Worm (Caenorhabditis elegans) whole organism, L1 larva: Measurements from ENCODE around the gene mfsd-12.

Source experiments
- aly-2 ChIP-seq: fragments of 150-350 bp; optimal IDR thresholded peaks from 2 replicates; lab custom pipeline; 2014; ENCODE audit warnings: missing biosample characterization, missing genetic modification characterization
- ama-1 ChIP-seq: fragments of 150-350 bp; optimal IDR thresholded peaks from 2 replicates; lab custom pipeline; 2014
- dpl-1 ChIP-seq, 3 experiments: fragments of 150-350 bp in 2 of 3; sonication (generic microtip) in 1 of 3; optimal IDR thresholded peaks; 2 replicates each; lab custom pipeline; 2014 to 2017; ENCODE audit warnings: missing biosample characterization in 3 of 3, missing genetic modification characterization in 3 of 3, missing genetic modification reagents in 3 of 3
- elt-3 ChIP-seq, 6 experiments: fragments of 150-350 bp in 1 of 6; sonication (generic microtip); optimal IDR thresholded peaks; 2 replicates each; lab custom pipeline; 2017 to 2018; ENCODE audit warnings: missing biosample characterization in 6 of 6, missing genetic modification characterization in 6 of 6, inconsistent platforms in 1 of 6
- isw-1 ChIP-seq: fragments of 200-800 bp; sonication (Bioruptor generic); IDR thresholded peaks from 2 replicates; pipeline ENCODE4 v1.3.6; 2022; ENCODE audit warnings: missing genetic modification characterization, missing compliant biosample characterization
- mab-9 ChIP-seq: fragments of 200-800 bp; sonication (Bioruptor generic); IDR thresholded peaks from 2 replicates; pipeline ENCODE4 v1.3.6; 2022; ENCODE audit warnings: missing genetic modification reagents, missing genetic modification characterization, missing compliant biosample characterization
- nhr-28 ChIP-seq: fragments of 150-350 bp; optimal IDR thresholded peaks from 2 replicates; lab custom pipeline; 2014; ENCODE audit warnings: missing biosample characterization, missing genetic modification characterization

ce11 chrX:4632088-4632487 lies 35.8 kb upstream of the mfsd-12 start, which contains the start of gene slcr-46.1:
- TF ChIP-seq mab-9 (GFP tag; lab: Robert Waterston, UW), result no peak
- no peak for TF ChIP-seq isw-1 (GFP tag; lab: Robert Waterston, UW)
- TF ChIP-seq elt-3 (tag; optimal IDR thresholded peaks at IDR 0.05; lab: Kevin White, UChicago), result no peak
- TF ChIP-seq dpl-1 (GFP tag; optimal IDR thresholded peaks at IDR 0.05; lab: Kevin White, UChicago), result no peak
- TF ChIP-seq ama-1 (lab: Kevin White, UChicago), result no peak
- no peak for TF ChIP-seq aly-2 (tag; lab: Kevin White, UChicago)
- TF ChIP-seq nhr-28 (tag; lab: Kevin White, UChicago), result no peak
